Worm (Caenorhabditis elegans): ENCODE data around the gene gas-1.

DNA sequence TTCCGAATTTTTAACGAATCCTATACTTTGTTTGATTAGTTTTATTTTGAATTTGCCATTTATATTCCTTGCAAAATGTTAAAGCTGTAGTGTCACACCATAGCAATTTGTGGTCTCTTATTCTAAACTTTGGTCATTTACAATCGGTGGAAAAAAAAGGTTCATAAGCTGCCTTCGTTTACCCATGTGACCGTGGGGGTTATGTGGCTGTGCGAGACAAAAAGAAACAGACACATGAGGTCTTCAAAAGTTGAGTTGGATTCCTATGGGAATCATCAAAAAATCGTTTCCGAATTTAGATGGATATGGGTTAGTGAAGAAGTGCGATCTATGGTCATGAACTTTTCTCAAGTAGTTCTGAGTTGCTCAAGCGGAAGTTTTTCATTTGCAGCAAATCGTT is 25.9 kb downstream of the gas-1 start:
- no peak for TF ChIP-seq C17E4.6 (GFP tag; IDR thresholded peaks at IDR 0.05)
- no peak for TF ChIP-seq unc-130 (GFP tag; optimal IDR thresholded peaks at IDR 0.05)
- no peak for TF ChIP-seq dpl-1 (GFP tag; optimal IDR thresholded peaks at IDR 0.05)
- no peak for TF ChIP-seq egrh-3 (GFP tag; IDR thresholded peaks at IDR 0.05)
- TF ChIP-seq unc-62 (GFP tag; optimal IDR thresholded peaks at IDR 0.05): no peak
- no peak for TF ChIP-seq snpc-1.3 (tag; optimal IDR thresholded peaks at IDR 0.05; ENCODE audit: insufficient read depth)
- no peak for TF ChIP-seq tlf-1 (GFP tag; optimal IDR thresholded peaks at IDR 0.05)
- TF ChIP-seq F10E7.11 (tag; optimal IDR thresholded peaks at IDR 0.05): no peak
- TF ChIP-seq F57A8.1 (GFP tag; optimal IDR thresholded peaks at IDR 0.05): no peak
- TF ChIP-seq ztf-25 (GFP tag; IDR thresholded peaks at IDR 0.05): no peak
